Worm (Caenorhabditis elegans): Measurements from ENCODE around the gene F25E2.2.
A peak's percentile ranks its signal among the peaks of the same experiment; 100 is the strongest.

The F25E2.2 gene

ce11 chrX:806515-806914, 4.1 kb downstream of the F25E2.2 start (continued):
- TF ChIP-seq pha-4 (tag; optimal IDR thresholded peaks at IDR 0.05) (peak; percentile 96), rpc-1 (optimal IDR thresholded peaks at IDR 0.05) (peak; percentile 4), rpc-1 (tag; optimal IDR thresholded peaks at IDR 0.05) (no peak), madf-6 (GFP tag; IDR thresholded peaks at IDR 0.05) (peak; percentile 39; the same call in 1 of the 2 replicates), hsf-1 (GFP tag; IDR thresholded peaks at IDR 0.05) (peak; percentile 51; the same call in 1 of the 2 replicates), F49E8.2 (tag; optimal IDR thresholded peaks at IDR 0.05; ENCODE audit: insufficient read depth) (no peak), ama-1 (optimal IDR thresholded peaks at IDR 0.05) (no peak), ama-1 (GFP tag; optimal IDR thresholded peaks at IDR 0.05) (peak in 1 of 2 experiments; percentile 46), B0261.1 (tag; optimal IDR thresholded peaks at IDR 0.05) (peak; percentile 57), F10E7.11 (tag; optimal IDR thresholded peaks at IDR 0.05) (peak; percentile 90), nhr-90 (tag; optimal IDR thresholded peaks at IDR 0.05) (peak; percentile 95), F23B12.7 (tag; optimal IDR thresholded peaks at IDR 0.05; ENCODE audit: insufficient read depth) (peak; percentile 98), tbx-9 (tag; optimal IDR thresholded peaks at IDR 0.05; ENCODE audit: borderline replicate concordance) (no peak), attf-6 (GFP tag; IDR thresholded peaks at IDR 0.05) (no peak), nfyb-1 (GFP tag; IDR thresholded peaks at IDR 0.05) (peak; percentile 97), mcd-1 (GFP tag; IDR thresholded peaks at IDR 0.05) (peak; percentile 92), K12H6.12 (tag; optimal IDR thresholded peaks at IDR 0.05) (peak; percentile 95), let-526 (GFP tag; IDR thresholded peaks at IDR 0.05) (peak; percentile 79), zfh-2 (GFP tag; conservative IDR thresholded peaks at IDR 0.05) (no peak), mxl-1 (tag; optimal IDR thresholded peaks at IDR 0.05) (no peak), lin-35 (GFP tag; optimal IDR thresholded peaks at IDR 0.05) (peak in 2 of 3 experiments; percentile 68 to 97), ztf-25 (GFP tag; IDR thresholded peaks at IDR 0.05) (no peak), cebp-2 (GFP tag; IDR thresholded peaks at IDR 0.05) (peak; percentile 99), snpc-1.3 (tag; optimal IDR thresholded peaks at IDR 0.05; ENCODE audit: insufficient read depth) (peak; percentile 77), ztf-3 (GFP tag; optimal IDR thresholded peaks at IDR 0.05) (peak; percentile 95), ztf-28 (GFP tag; IDR thresholded peaks at IDR 0.05) (0 out of 2 replicates have a peak, but pooled peaks have one; percentile 52), nhr-27 (tag; optimal IDR thresholded peaks at IDR 0.05) (peak; percentile 88), Y95B8A.8 (GFP tag; IDR thresholded peaks at IDR 0.05) (peak; percentile 74; the same call in 1 of the 2 replicates), egl-18 (GFP tag; IDR thresholded peaks at IDR 0.05) (peak; percentile 87), attf-5 (GFP tag; optimal IDR thresholded peaks at IDR 0.05) (peak; percentile 93), xnd-1 (tag; optimal IDR thresholded peaks at IDR 0.05) (no peak), T07F8.4 (tag; optimal IDR thresholded peaks at IDR 0.05) (peak; percentile 90), egrh-3 (GFP tag; IDR thresholded peaks at IDR 0.05) (peak; percentile 55), fkh-3 (tag; optimal IDR thresholded peaks at IDR 0.05) (no peak), ceh-40 (GFP tag; IDR thresholded peaks at IDR 0.05) (peak; percentile 26; the same call in 1 of the 2 replicates), F37B4.10 (GFP tag; IDR thresholded peaks at IDR 0.05) (0 out of 2 replicates have a peak, but pooled peaks have one; percentile 83), him-1 (tag; optimal IDR thresholded peaks at IDR 0.05) (no peak), rcor-1 (GFP tag; IDR thresholded peaks at IDR 0.05) (peak; percentile 96), sea-2 (GFP tag; IDR thresholded peaks at IDR 0.05) (no peak), madf-8 (GFP tag; conservative IDR thresholded peaks at IDR 0.05) (no peak), F55B11.4 (tag; optimal IDR thresholded peaks at IDR 0.05; ENCODE audit: borderline replicate concordance, insufficient read depth) (no peak), attf-3 (GFP tag; conservative IDR thresholded peaks at IDR 0.05) (peak; percentile 65), Y67H2A.10 (GFP tag; conservative IDR thresholded peaks at IDR 0.05) (peak; percentile 42; the same call in 1 of the 2 replicates), Y56A3A.18 (GFP tag; IDR thresholded peaks at IDR 0.05) (peak; percentile 96), cebp-1 (GFP tag; IDR thresholded peaks at IDR 0.05) (peak; percentile 86), cebp-1 (tag; optimal IDR thresholded peaks at IDR 0.05) (peak; percentile 97), F33H1.4 (GFP tag; IDR thresholded peaks at IDR 0.05) (0 out of 2 replicates have a peak, but pooled peaks have one; percentile 13), F39B2.1 (GFP tag; IDR thresholded peaks at IDR 0.05) (no peak), dpff-1 (tag; optimal IDR thresholded peaks at IDR 0.05) (peak; percentile 38)

Measured in whole organism, young adult.